Fruit fly (Drosophila melanogaster): ENCODE measurements around the gene CG3868.
A peak's percentile ranks its signal among the peaks of the same experiment; 100 is the strongest.

CG3868 gene

dm6 chr3L:14409419-14410145, 7.1 kb upstream of the CG3868 start, which contains the start of gene stwl:
Gene stwl, minus strand, starts transcription at chr3L:14409939.
- TF ChIP-seq Pif1B (GFP tag; optimal IDR thresholded peaks at IDR 0.05) (no peak), rn (GFP tag; IDR thresholded peaks at IDR 0.05) (peak; percentile 51; the same call in 1 of the 2 replicates), CG4496 (GFP tag; IDR thresholded peaks at IDR 0.05) (peak; percentile 50; the same call in 2 of the 3 replicates), Pif1A (GFP tag; optimal IDR thresholded peaks at IDR 0.05) (no peak), D1 (tag; optimal IDR thresholded peaks at IDR 0.05) (peak; percentile 78), Ets98B (GFP tag; IDR thresholded peaks at IDR 0.05) (no peak; the same call in 1 of the 2 replicates), fd96Ca (GFP tag; IDR thresholded peaks at IDR 0.05) (0 out of 3 replicates have a peak, but pooled peaks have one; percentile 6), CG14655 (GFP tag; optimal IDR thresholded peaks at IDR 0.05) (no peak), CG8159 (tag; optimal IDR thresholded peaks at IDR 0.05) (peak; percentile 2), gl (tag; optimal IDR thresholded peaks at IDR 0.05) (no peak), CG32121 (GFP tag; IDR thresholded peaks at IDR 0.05) (no peak), CG9948 (tag; optimal IDR thresholded peaks at IDR 0.05) (peak; percentile 16)

dm6 chr3L:14408734-14409133, 6.2 kb upstream of the CG3868 start:
- TF ChIP-seq CG8301 (tag; optimal IDR thresholded peaks at IDR 0.05) (no peak), CG14655 (GFP tag; optimal IDR thresholded peaks at IDR 0.05) (no peak), CG32121 (GFP tag; IDR thresholded peaks at IDR 0.05) (no peak), CG9948 (tag; optimal IDR thresholded peaks at IDR 0.05) (no peak), EcR (GFP tag; optimal IDR thresholded peaks at IDR 0.05) (no peak), CG34367 (tag; optimal IDR thresholded peaks at IDR 0.05) (no peak), rn (GFP tag; IDR thresholded peaks at IDR 0.05) (no peak), CG15710 (tag; optimal IDR thresholded peaks at IDR 0.05) (no peak)

- TF ChIP-seq rn (GFP tag; IDR thresholded peaks at IDR 0.05) (no peak), CG14655 (GFP tag; optimal IDR thresholded peaks at IDR 0.05) (no peak), CG10348 (GFP tag; IDR thresholded peaks at IDR 0.05) (no peak), CG32121 (GFP tag; IDR thresholded peaks at IDR 0.05) (no peak), fd96Ca (GFP tag; IDR thresholded peaks at IDR 0.05) (no peak), CG8159 (tag; optimal IDR thresholded peaks at IDR 0.05) (no peak), CG13204 (GFP tag; optimal IDR thresholded peaks at IDR 0.05) (no peak), Ets98B (GFP tag; IDR thresholded peaks at IDR 0.05) (no peak), Snoo (tag; optimal IDR thresholded peaks at IDR 0.05) (no peak), CG8301 (tag; optimal IDR thresholded peaks at IDR 0.05) (no peak), CG17806 (tag; optimal IDR thresholded peaks at IDR 0.05) (no peak), Pif1B (GFP tag; optimal IDR thresholded peaks at IDR 0.05) (no peak), CG12605 (GFP tag; IDR thresholded peaks at IDR 0.05) (no peak), EcR (GFP tag; optimal IDR thresholded peaks at IDR 0.05) (no peak)
Observed at dm6 chr3L:14406613-14407012, 4.1 kb upstream of the CG3868 start.

- TF ChIP-seq CG14655 (GFP tag; optimal IDR thresholded peaks at IDR 0.05) (no peak), CG4496 (GFP tag; IDR thresholded peaks at IDR 0.05) (0 out of 3 replicates have a peak, but pooled peaks have one; percentile 21)
Observed at dm6 chr3L:14399873-14400272, 2.7 kb downstream of the CG3868 start.

- TF ChIP-seq Snoo (tag; optimal IDR thresholded peaks at IDR 0.05) (no peak), CG8159 (tag; optimal IDR thresholded peaks at IDR 0.05) (peak; percentile 67), CG17806 (tag; optimal IDR thresholded peaks at IDR 0.05) (peak; percentile 21), CG9948 (tag; optimal IDR thresholded peaks at IDR 0.05) (peak; percentile 10), CG8301 (tag; optimal IDR thresholded peaks at IDR 0.05) (peak; percentile 44), CG14655 (GFP tag; optimal IDR thresholded peaks at IDR 0.05) (peak; percentile 57), CG34367 (tag; optimal IDR thresholded peaks at IDR 0.05) (no peak)
Observed at dm6 chr3L:14397020-14397602, 5.4 kb downstream of the CG3868 start.

dm6 chr3L:14389242-14389641, 13.3 kb downstream of the CG3868 start:
- no peak for TF ChIP-seq Snoo (tag; optimal IDR thresholded peaks at IDR 0.05)
- peak; percentile 35 for TF ChIP-seq CG14655 (GFP tag; optimal IDR thresholded peaks at IDR 0.05)
- TF ChIP-seq CG34367 (tag; optimal IDR thresholded peaks at IDR 0.05), result no peak
- no peak for TF ChIP-seq fd96Ca (GFP tag; IDR thresholded peaks at IDR 0.05)
- TF ChIP-seq Pif1A (GFP tag; optimal IDR thresholded peaks at IDR 0.05), result no peak
- TF ChIP-seq CG8301 (tag; optimal IDR thresholded peaks at IDR 0.05), result peak; percentile 14

- TF ChIP-seq Snoo (tag; optimal IDR thresholded peaks at IDR 0.05), result peak; percentile 15
- TF ChIP-seq Pif1A (GFP tag; optimal IDR thresholded peaks at IDR 0.05), result no peak
Observed at dm6 chr3L:14381523-14381922, 21.0 kb downstream of the CG3868 start, which contains the start of gene CG43120. Gene CG43120, plus strand, starts transcription at chr3L:14381913.
